Fruit fly (Drosophila melanogaster) whole organism, larva: ENCODE results near the gene CG42268.

Experiments used
- noc ChIP-seq: fragments of 200-800 bp; sonication (Bioruptor generic); optimal IDR thresholded peaks from 3 replicates; lab custom pipeline; 2019; ENCODE audit warnings: missing biosample characterization, mild to moderate bottlenecking, missing genetic modification characterization, moderate library complexity

CG42268 gene

dm6 chr3L:9714537-9715144, 45.6 kb downstream of the CG42268 start:
- TF ChIP-seq noc (tag; lab: Kevin White, UChicago): no peak

- peak; percentile 76 for TF ChIP-seq noc (tag; lab: Kevin White, UChicago)
These were observed 46.2 kb downstream of the CG42268 start, which contains the start of gene vsg for dm6 chr3L:9713828-9714536. Gene vsg (plus strand): TSS chr3L:9714324.

DNA sequence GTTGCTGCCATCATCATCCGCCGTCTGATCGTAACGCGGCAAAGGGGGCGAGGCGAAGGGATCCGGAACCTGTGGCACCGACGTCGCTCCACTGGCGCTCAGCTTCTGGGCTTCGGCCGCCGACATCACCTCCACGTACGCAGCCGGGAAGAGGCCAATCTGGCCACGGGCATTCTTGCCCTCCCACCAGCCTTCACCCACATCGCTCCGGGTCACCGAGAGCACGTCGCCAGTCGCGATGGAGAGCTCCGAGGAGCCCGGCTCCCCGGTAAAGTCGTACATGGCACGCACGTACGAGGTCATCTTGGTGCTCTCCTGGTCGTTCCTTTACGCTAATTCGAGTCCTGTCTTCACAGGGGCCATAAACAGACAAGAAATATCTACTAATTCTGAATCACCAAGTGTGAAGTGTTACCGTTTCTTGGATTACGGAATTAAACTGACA, 46.8 kb downstream of the CG42268 start, which contains the start of gene SH3PX1:
Gene SH3PX1, minus strand, starts transcription at position 445 of the 445 bp plus-strand sequence.
- TF ChIP-seq noc (tag; lab: Kevin White, UChicago): no peak

- no peak for TF ChIP-seq noc (tag; lab: Kevin White, UChicago)
These were observed 48.0 kb downstream of the CG42268 start for dm6 chr3L:9712066-9712789.

dm6 chr3L:9711203-9711602, 49.0 kb downstream of the CG42268 start:
- TF ChIP-seq noc (tag; lab: Kevin White, UChicago): no peak

DNA sequence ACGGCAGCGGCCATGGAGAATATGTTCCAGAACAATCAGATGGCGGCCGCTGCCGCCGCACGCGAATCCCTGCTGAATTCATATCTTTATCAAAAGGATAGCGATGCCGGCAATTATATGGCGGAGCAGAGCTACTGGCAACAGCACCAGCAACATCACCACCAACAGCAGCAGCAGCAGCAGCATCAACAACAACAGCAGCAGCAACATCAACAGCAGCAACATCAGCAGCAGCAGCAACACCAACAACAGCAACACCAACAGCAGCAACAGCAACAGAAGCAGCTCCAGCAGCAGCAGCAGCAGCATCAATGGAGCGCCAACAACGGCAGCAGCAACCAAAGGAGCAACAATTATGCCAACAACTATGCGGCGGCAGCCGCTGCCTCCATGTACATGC, 51.4 kb downstream of the CG42268 start:
- no peak for TF ChIP-seq noc (tag; lab: Kevin White, UChicago)

DNA sequence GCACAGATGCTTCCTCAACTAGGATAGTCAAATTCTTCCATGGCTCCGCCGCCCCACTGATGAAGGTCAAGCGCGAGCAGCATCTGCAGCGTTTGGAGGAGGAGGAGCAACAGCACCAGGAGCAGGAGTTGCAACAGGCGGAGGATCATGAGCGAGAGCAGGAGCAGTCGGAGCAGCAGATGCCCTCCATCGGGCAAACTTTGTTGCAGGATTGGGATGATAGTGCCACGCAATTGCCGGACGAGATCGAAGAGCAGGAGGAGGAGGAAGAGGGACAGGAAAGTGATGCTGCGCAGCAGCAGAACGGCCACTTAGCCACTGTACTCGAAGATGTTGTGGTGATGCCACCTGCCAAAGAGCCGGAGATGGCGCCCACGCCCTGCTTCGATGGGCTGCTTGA, 54.6 kb downstream of the CG42268 start:
- TF ChIP-seq noc (tag; lab: Kevin White, UChicago): no peak

- no peak for TF ChIP-seq noc (tag; lab: Kevin White, UChicago)
These were observed 55.9 kb downstream of the CG42268 start, which contains the start of gene CG16711 for dm6 chr3L:9704162-9704748. Gene CG16711 (plus strand): TSS chr3L:9704331.

DNA sequence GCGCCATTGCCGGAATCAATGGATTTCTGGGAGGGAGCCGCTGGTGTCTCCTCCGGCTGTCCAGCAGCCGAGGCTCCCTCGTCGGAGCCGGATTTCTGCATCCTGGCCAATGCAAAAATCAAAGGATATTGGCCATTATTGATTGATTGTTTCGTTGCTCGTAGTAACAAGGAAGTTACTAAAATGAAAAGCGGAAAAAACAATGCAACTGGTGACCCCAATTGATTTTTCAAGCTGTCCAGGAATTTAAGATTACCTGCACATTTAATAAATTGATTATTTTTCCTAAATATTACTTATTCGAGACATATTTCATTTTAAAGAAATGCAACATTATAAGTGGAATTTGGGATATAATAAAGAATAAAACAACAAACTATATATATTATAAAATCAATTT, 56.7 kb downstream of the CG42268 start, which contains the start of gene CG6761:
Gene CG6761, minus strand, starts transcription at position 101 of the 400 bp plus-strand sequence.
- TF ChIP-seq noc (tag; lab: Kevin White, UChicago): no peak

dm6 chr3L:9698193-9698642, 62.0 kb downstream of the CG42268 start, which contains the start of gene Ubc4:
Gene Ubc4 (plus strand): TSS chr3L:9698336.
- TF ChIP-seq noc (tag; lab: Kevin White, UChicago): no peak

DNA sequence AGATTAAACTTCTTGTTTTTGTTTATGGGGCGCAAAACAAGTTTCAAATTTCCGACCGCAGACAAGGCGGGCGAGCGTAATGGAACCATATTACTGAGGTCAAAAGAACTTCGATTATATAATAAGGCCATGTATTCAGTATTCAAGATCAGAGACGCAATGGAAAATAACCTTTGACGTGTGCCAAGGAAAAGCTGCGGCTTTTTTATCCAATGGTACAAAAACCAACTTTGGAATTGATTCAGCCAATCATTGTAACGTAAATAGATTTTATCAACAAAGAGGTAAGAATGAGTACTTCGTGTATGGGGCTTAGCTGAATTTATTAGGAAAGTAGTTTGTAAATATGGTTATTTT, 62.7 kb downstream of the CG42268 start:
- TF ChIP-seq noc (tag; lab: Kevin White, UChicago): no peak

dm6 chr3L:9696650-9697526, 63.3 kb downstream of the CG42268 start, which contains the start of gene Prps:
Gene Prps (minus strand): TSS chr3L:9696700.
- peak; percentile 72 for TF ChIP-seq noc (tag; lab: Kevin White, UChicago)

DNA sequence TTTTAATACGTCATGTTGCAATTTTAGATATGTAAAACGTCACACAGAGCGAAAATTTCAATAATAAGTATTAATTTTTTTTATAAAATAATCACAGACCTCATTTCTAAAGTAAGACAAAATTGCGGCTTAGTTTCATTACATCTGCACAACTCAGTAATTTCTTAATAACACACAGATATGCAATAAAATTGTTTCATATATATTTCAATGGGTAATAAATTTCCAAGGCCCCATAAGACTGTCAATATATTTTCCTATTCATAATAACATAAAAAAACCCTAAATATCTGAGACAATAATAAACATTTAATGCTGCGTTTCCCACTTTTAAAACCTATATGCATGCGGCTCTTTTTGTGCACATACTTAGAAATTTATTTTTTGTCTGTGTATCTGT, 64.5 kb downstream of the CG42268 start:
- no peak for TF ChIP-seq noc (tag; lab: Kevin White, UChicago)

dm6 chr3L:9695242-9695641, 65.0 kb downstream of the CG42268 start:
- no peak for TF ChIP-seq noc (tag; lab: Kevin White, UChicago)

DNA sequence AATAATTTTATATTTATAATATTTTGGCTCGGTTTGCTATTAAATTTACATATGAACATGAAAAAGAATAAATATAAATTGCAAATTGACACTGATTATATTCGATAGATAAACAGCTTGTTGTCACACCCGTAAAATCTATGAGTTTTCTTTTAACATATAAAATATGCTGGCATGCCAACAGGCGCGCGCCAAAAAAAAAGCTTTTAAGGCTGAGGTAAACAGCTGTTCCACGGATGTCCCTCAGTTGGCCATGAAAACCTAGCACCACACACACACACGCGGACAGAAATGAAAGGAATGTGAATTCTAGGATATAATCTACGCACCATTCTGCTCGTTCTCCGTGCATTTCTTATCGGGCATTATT, 65.3 kb downstream of the CG42268 start:
- TF ChIP-seq noc (tag; lab: Kevin White, UChicago): no peak
